Worm (Caenorhabditis elegans) whole organism, early embryonic: ENCODE results near the gene his-64.
"Not testable (repeated sequence)": the region's sequence is repeated elsewhere in the genome, so short reads cannot be mapped to it uniquely, and the experiment has no call there.

Experiments
- aly-1 ChIP-seq: sonication (generic microtip); optimal IDR thresholded peaks from 2 replicates; lab custom pipeline; 2016; ENCODE audit warnings: missing genetic modification characterization, missing compliant biosample characterization
- ama-1 ChIP-seq: fragments of 150-350 bp; optimal IDR thresholded peaks from 2 replicates; lab custom pipeline; 2014
- ceh-13 ChIP-seq: fragments of 200-800 bp; sonication (Bioruptor generic); optimal IDR thresholded peaks from 2 replicates; lab custom pipeline; 2018; ENCODE audit warnings: mild to moderate bottlenecking, missing genetic modification characterization, missing compliant biosample characterization
- ceh-36 ChIP-seq: sonication (generic microtip); optimal IDR thresholded peaks from 2 replicates; lab custom pipeline; 2016; ENCODE audit warnings: missing genetic modification characterization, inconsistent platforms, missing compliant biosample characterization
- flt-1 ChIP-seq: fragments of 200-800 bp; sonication (Bioruptor generic); IDR thresholded peaks from 2 replicates; pipeline ENCODE4 v1.3.6; 2022; ENCODE audit warnings: missing genetic modification characterization, missing compliant biosample characterization
- hmbx-1 ChIP-seq: sonication (generic microtip); optimal IDR thresholded peaks from 2 replicates; lab custom pipeline; 2016; ENCODE audit warnings: mild to moderate bottlenecking, missing genetic modification characterization, missing compliant biosample characterization
- hmg-4 ChIP-seq: fragments of 200-800 bp; sonication (Bioruptor generic); optimal IDR thresholded peaks from 2 replicates; lab custom pipeline; 2018; ENCODE audit warnings: mild to moderate bottlenecking, missing genetic modification characterization, missing compliant biosample characterization
- pes-1 ChIP-seq: fragments of 200-800 bp; sonication (Bioruptor generic); IDR thresholded peaks from 2 replicates; pipeline ENCODE4 v1.3.6; 2022; ENCODE audit warnings: missing genetic modification reagents, missing genetic modification characterization, missing compliant biosample characterization

DNA sequence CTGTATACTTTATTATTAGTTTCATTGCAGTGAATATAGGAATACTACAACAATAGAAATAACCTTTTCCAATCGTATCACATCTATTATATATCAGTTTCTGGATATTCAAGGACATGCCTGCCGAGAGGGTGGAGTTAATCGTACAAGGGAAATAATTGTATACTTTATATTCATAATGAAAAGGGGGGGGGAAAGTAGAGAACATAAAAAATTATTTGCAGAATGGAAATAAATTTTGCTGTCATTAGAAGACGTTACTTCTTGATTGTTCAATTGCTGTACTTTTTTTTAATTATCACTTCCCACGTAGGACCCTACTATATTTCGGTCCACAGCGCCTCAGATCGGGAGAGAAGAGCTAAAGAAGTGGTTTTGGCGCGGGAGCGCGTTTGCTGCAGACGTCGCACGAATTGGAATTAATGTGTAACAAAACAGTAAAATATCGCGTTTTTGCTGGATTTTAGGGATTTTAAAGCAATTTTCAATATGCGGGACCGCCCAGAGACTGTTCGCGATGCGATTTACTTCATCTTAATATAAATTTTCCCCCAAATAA, 8.6 kb upstream of the his-64 start, which contains the start of gene dsl-6:
- TF ChIP-seq ceh-13 (GFP tag; lab: Kevin White, UChicago); hmg-4; hmbx-1 (tag; lab: Kevin White, UChicago); ama-1 (lab: Kevin White, UChicago); pes-1; ceh-36; aly-1 (tag; lab: Kevin White, UChicago); flt-1 (GFP tag; lab: Robert Waterston, UW): not testable (repeated sequence)
